Fruit fly (Drosophila melanogaster) whole organism, embryonic: ENCODE data around the gene AANATL7.

Source experiments
- Antp ChIP-seq: fragments of 200-800 bp; sonication (Bioruptor generic); optimal IDR thresholded peaks from 3 replicates; lab custom pipeline; 2016; ENCODE audit warnings: missing biosample characterization, missing genetic modification characterization
- Bgb ChIP-seq: fragments of 200-800 bp; sonication (Bioruptor generic); IDR thresholded peaks from 2 replicates; pipeline ENCODE4 v1.3.6; 2022; ENCODE audit warnings: missing biosample characterization, missing genetic modification characterization; ENCODE audit not compliant: partially characterized antibody
- BtbVII ChIP-seq: fragments of 200-800 bp; sonication (Bioruptor generic); optimal IDR thresholded peaks from 3 replicates; lab custom pipeline; 2017; ENCODE audit warnings: missing biosample characterization, mild to moderate bottlenecking, missing genetic modification characterization
- CG10209 ChIP-seq: fragments of 200-800 bp; sonication (Bioruptor generic); optimal IDR thresholded peaks from 3 replicates; lab custom pipeline; 2017; ENCODE audit warnings: missing biosample characterization, mild to moderate bottlenecking, missing genetic modification characterization, missing genetic modification reagents
- CG10274 ChIP-seq: fragments of 200-800 bp; sonication (Bioruptor generic); optimal IDR thresholded peaks from 3 replicates; lab custom pipeline; 2017; ENCODE audit warnings: missing biosample characterization, mild to moderate bottlenecking, missing genetic modification characterization
- CG11695 ChIP-seq: fragments of 200-800 bp; sonication (Bioruptor generic); IDR thresholded peaks from 3 replicates; pipeline ENCODE4 v1.3.6; 2022; ENCODE audit warnings: missing biosample characterization, missing genetic modification characterization
- CG11696 ChIP-seq: fragments of 200-800 bp; sonication (Bioruptor generic); IDR thresholded peaks from 2 replicates; pipeline ENCODE4 v1.3.6; 2022; ENCODE audit warnings: missing biosample characterization, missing genetic modification characterization
- CG12219 ChIP-seq: fragments of 200-800 bp; sonication (Bioruptor generic); optimal IDR thresholded peaks from 3 replicates; lab custom pipeline; 2018; ENCODE audit warnings: missing biosample characterization, mild to moderate bottlenecking, missing genetic modification characterization
- CG12942 ChIP-seq: fragments of 200-800 bp; sonication (Bioruptor generic); optimal IDR thresholded peaks from 3 replicates; lab custom pipeline; 2016; ENCODE audit warnings: missing biosample characterization, missing genetic modification characterization
- CG14441 ChIP-seq: fragments of 200-800 bp; sonication (Bioruptor generic); IDR thresholded peaks from 2 replicates; pipeline ENCODE4 v1.3.6; 2022; ENCODE audit warnings: missing biosample characterization, missing genetic modification characterization
- CG1603 ChIP-seq: fragments of 200-800 bp; sonication (Bioruptor generic); optimal IDR thresholded peaks from 2 replicates; lab custom pipeline; 2019; ENCODE audit warnings: missing biosample characterization, mild to moderate bottlenecking, missing genetic modification characterization, moderate library complexity
- CG16815 ChIP-seq: fragments of 200-800 bp; sonication (Bioruptor generic); optimal IDR thresholded peaks from 3 replicates; lab custom pipeline; 2017; ENCODE audit warnings: missing biosample characterization, mild to moderate bottlenecking, missing genetic modification characterization
- CG31441 ChIP-seq: fragments of 200-800 bp; sonication (Bioruptor generic); IDR thresholded peaks from 2 replicates; pipeline ENCODE4 v1.3.6; 2022; ENCODE audit warnings: missing biosample characterization, missing genetic modification characterization
- CG32772 ChIP-seq: fragments of 200-800 bp; sonication (Bioruptor generic); IDR thresholded peaks from 2 replicates; pipeline ENCODE4 v1.3.6; 2022; ENCODE audit warnings: missing biosample characterization, missing genetic modification characterization
- CG3847 ChIP-seq: fragments of 200-800 bp; sonication (Bioruptor generic); IDR thresholded peaks from 2 replicates; pipeline ENCODE4 v1.3.6; 2022; ENCODE audit warnings: missing biosample characterization, missing genetic modification characterization
- CG9932 ChIP-seq: fragments of 200-800 bp; sonication (Bioruptor generic); IDR thresholded peaks from 2 replicates; pipeline ENCODE4 v1.3.6; 2022; ENCODE audit warnings: missing biosample characterization, missing genetic modification characterization
- D19A ChIP-seq: fragments of 200-800 bp; optimal IDR thresholded peaks from 3 replicates; lab custom pipeline; 2019; ENCODE audit warnings: missing biosample characterization, mild to moderate bottlenecking, missing genetic modification characterization, moderate library complexity
- Dad ChIP-seq: fragments of 200-800 bp; sonication (Bioruptor generic); optimal IDR thresholded peaks from 3 replicates; lab custom pipeline; 2016; ENCODE audit warnings: missing biosample characterization, missing genetic modification characterization
- Deaf1 ChIP-seq: fragments of 200-800 bp; optimal IDR thresholded peaks from 3 replicates; lab custom pipeline; 2019; ENCODE audit warnings: missing biosample characterization, mild to moderate bottlenecking, missing genetic modification characterization, moderate library complexity
- Doc3 ChIP-seq: fragments of 200-800 bp; sonication (Bioruptor generic); IDR thresholded peaks from 3 replicates; pipeline ENCODE4 v1.3.6; 2022; ENCODE audit warnings: missing biosample characterization, missing genetic modification characterization; ENCODE audit not compliant: partially characterized antibody
- Dp ChIP-seq: fragments of 200-800 bp; sonication (Bioruptor generic); optimal IDR thresholded peaks from 2 replicates; lab custom pipeline; 2018; ENCODE audit warnings: missing biosample characterization, mild to moderate bottlenecking, missing genetic modification characterization, moderate library complexity
- Ets65A ChIP-seq: fragments of 200-800 bp; sonication (Bioruptor generic); peaks from one replicate; lab custom pipeline; 2016; ENCODE audit warnings: missing biosample characterization, missing genetic modification characterization
- Fer2 ChIP-seq: fragments of 200-800 bp; sonication (Bioruptor generic); optimal IDR thresholded peaks from 2 replicates; lab custom pipeline; 2018; ENCODE audit warnings: missing biosample characterization, mild to moderate bottlenecking, missing genetic modification characterization, moderate library complexity
- Myb ChIP-seq: fragments of 200-800 bp; sonication (Bioruptor generic); optimal IDR thresholded peaks from 2 replicates; lab custom pipeline; 2016; ENCODE audit warnings: missing biosample characterization, missing genetic modification characterization
- Nf-YA ChIP-seq: fragments of 200-800 bp; sonication (Bioruptor generic); IDR thresholded peaks from 2 replicates; pipeline ENCODE4 v1.3.6; 2022; ENCODE audit warnings: missing biosample characterization, missing genetic modification characterization
- Oli ChIP-seq: fragments of 200-800 bp; sonication (Bioruptor generic); optimal IDR thresholded peaks from 2 replicates; lab custom pipeline; 2018; ENCODE audit warnings: missing biosample characterization, mild to moderate bottlenecking, missing genetic modification characterization, moderate library complexity
- PHDP ChIP-seq: fragments of 200-800 bp; sonication (Bioruptor generic); optimal IDR thresholded peaks from 3 replicates; lab custom pipeline; 2018; ENCODE audit warnings: missing biosample characterization, mild to moderate bottlenecking, missing genetic modification characterization, moderate library complexity
- Ravus ChIP-seq: fragments of 200-800 bp; sonication (Bioruptor generic); IDR thresholded peaks from 2 replicates; pipeline ENCODE4 v1.3.6; 2022; ENCODE audit warnings: missing biosample characterization, missing genetic modification characterization
- Scr ChIP-seq: fragments of 200-800 bp; sonication (Bioruptor generic); IDR thresholded peaks from 2 replicates; pipeline ENCODE4 v1.3.6; 2022; ENCODE audit warnings: missing biosample characterization, missing genetic modification characterization; ENCODE audit not compliant: partially characterized antibody
- Sox100B ChIP-seq: fragments of 200-800 bp; sonication (Bioruptor generic); optimal IDR thresholded peaks from 3 replicates; lab custom pipeline; 2018; ENCODE audit warnings: missing biosample characterization, mild to moderate bottlenecking, missing genetic modification characterization
- Sry-β ChIP-seq: fragments of 200-800 bp; sonication (Bioruptor generic); optimal IDR thresholded peaks from 2 replicates; lab custom pipeline; 2018; ENCODE audit warnings: missing biosample characterization, mild to moderate bottlenecking, missing genetic modification characterization, moderate library complexity
- Taf1 ChIP-seq: fragments of 200-800 bp; sonication (Bioruptor generic); IDR thresholded peaks from 2 replicates; pipeline ENCODE4 v1.3.6; 2022; ENCODE audit warnings: missing biosample characterization, missing genetic modification characterization
- YL-1 ChIP-seq: fragments of 200-800 bp; sonication (Bioruptor generic); optimal IDR thresholded peaks from 3 replicates; lab custom pipeline; 2017; ENCODE audit warnings: missing biosample characterization, mild to moderate bottlenecking, missing genetic modification characterization
- ato ChIP-seq: fragments of 200-800 bp; sonication (Bioruptor generic); IDR thresholded peaks from 2 replicates; pipeline ENCODE4 v1.3.6; 2022; ENCODE audit warnings: missing biosample characterization, missing genetic modification characterization; ENCODE audit not compliant: partially characterized antibody
- caup ChIP-seq: fragments of 200-800 bp; sonication (Bioruptor generic); optimal IDR thresholded peaks from 3 replicates; lab custom pipeline; 2017; ENCODE audit warnings: missing biosample characterization, mild to moderate bottlenecking, missing genetic modification characterization, moderate library complexity; ENCODE audit not compliant: severe bottlenecking
- crol ChIP-seq: fragments of 200-800 bp; sonication (Bioruptor generic); IDR thresholded peaks from 2 replicates; pipeline ENCODE4 v1.3.6; 2022; ENCODE audit warnings: missing biosample characterization, missing genetic modification characterization
- emc ChIP-seq: fragments of 200-800 bp; sonication (Bioruptor generic); optimal IDR thresholded peaks from 2 replicates; lab custom pipeline; 2016; ENCODE audit warnings: missing biosample characterization, missing genetic modification characterization
- ems ChIP-seq: fragments of 200-800 bp; sonication (Bioruptor generic); optimal IDR thresholded peaks from 3 replicates; lab custom pipeline; 2016; ENCODE audit warnings: missing biosample characterization, missing genetic modification characterization
- gro ChIP-seq: fragments of 200-800 bp; sonication (Bioruptor generic); optimal IDR thresholded peaks from 2 replicates; lab custom pipeline; 2016; ENCODE audit warnings: missing biosample characterization, missing genetic modification characterization
- jigr1 ChIP-seq: fragments of 200-800 bp; sonication (Bioruptor generic); IDR thresholded peaks from 3 replicates; pipeline ENCODE4 v1.3.6; 2022; ENCODE audit warnings: missing biosample characterization, missing genetic modification characterization
- maf-S ChIP-seq: fragments of 200-800 bp; sonication (Bioruptor generic); optimal IDR thresholded peaks from 2 replicates; lab custom pipeline; 2016; ENCODE audit warnings: missing biosample characterization, missing genetic modification characterization
- onecut ChIP-seq: fragments of 200-800 bp; sonication (Bioruptor generic); IDR thresholded peaks from 2 replicates; pipeline ENCODE4 v1.3.6; 2022; ENCODE audit warnings: missing biosample characterization, missing genetic modification characterization
- p53 ChIP-seq: fragments of 200-800 bp; sonication (Bioruptor generic); optimal IDR thresholded peaks from 2 replicates; lab custom pipeline; 2016; ENCODE audit warnings: missing biosample characterization, missing genetic modification characterization
- prd ChIP-seq, 3 experiments: fragments of >200 bp in 2 of 3; fragments of 200-800 bp in 1 of 3; sonication (Bioruptor generic) in 1 of 3; optimal IDR thresholded peaks in 2 of 3; IDR thresholded peaks in 1 of 3; 2 replicates in 2 of 3; 3 replicates in 1 of 3; pipeline versions ENCODE4 v1.3.6 to Lab custom; 2017 to 2022; ENCODE audit warnings: missing biosample characterization in 1 of 3, missing genetic modification characterization in 1 of 3
- sna ChIP-seq: fragments of 200-800 bp; sonication (Bioruptor generic); IDR thresholded peaks from 2 replicates; pipeline ENCODE4 v1.3.6; 2022; ENCODE audit warnings: missing biosample characterization, missing genetic modification characterization; ENCODE audit not compliant: partially characterized antibody
- ssp ChIP-seq: fragments of 200-800 bp; sonication (Bioruptor generic); IDR thresholded peaks from 2 replicates; pipeline ENCODE4 v1.3.6; 2022; ENCODE audit warnings: missing biosample characterization, missing genetic modification characterization
- tgo ChIP-seq: fragments of 200-800 bp; sonication (Bioruptor generic); IDR thresholded peaks from 3 replicates; pipeline ENCODE4 v1.3.6; 2022; ENCODE audit warnings: missing biosample characterization, missing genetic modification characterization
- wdn ChIP-seq: fragments of 200-800 bp; sonication (Bioruptor generic); IDR thresholded peaks from 2 replicates; pipeline ENCODE4 v1.3.6; 2022; ENCODE audit warnings: missing biosample characterization, missing genetic modification characterization
- z ChIP-seq: fragments of 200-800 bp; sonication (Bioruptor generic); IDR thresholded peaks from 3 replicates; pipeline ENCODE4 v1.3.6; 2022; ENCODE audit warnings: missing biosample characterization, missing genetic modification characterization

The AANATL7 gene

dm6 chrX:2581793-2582503 is 1.2 kb downstream of the AANATL7 start (continued):
- TF ChIP-seq Bgb (no peak), Antp (GFP tag; lab: Kevin White, UChicago) (peak; percentile 84), CG11696 (GFP tag; lab: Robert Waterston, UW) (0 out of 2 replicates have a peak, but pooled peaks have one; percentile 29), Myb (peak; percentile 69), Sox100B (GFP tag; lab: Kevin White, UChicago) (no peak), sna (no peak), prd (optimal IDR thresholded peaks at IDR 0.05; lab: Kevin White, UChicago) (no peak), prd (GFP tag; IDR thresholded peaks at IDR 0.05; lab: Robert Waterston, UW) (peak; percentile 86), p53 (GFP tag; lab: Kevin White, UChicago) (peak; percentile 45), onecut (GFP tag; lab: Robert Waterston, UW) (peak; percentile 64), maf-S (GFP tag; lab: Kevin White, UChicago) (peak; percentile 63), CG10209 (GFP tag; lab: Kevin White, UChicago) (peak; percentile 73), Ets65A (GFP tag; lab: Kevin White, UChicago) (peak; percentile 97), CG11695 (GFP tag; lab: Robert Waterston, UW) (peak; percentile 81; the same call in 2 of the 3 replicates), z (GFP tag; lab: Robert Waterston, UW) (peak; percentile 22; the same call in 1 of the 3 replicates), ssp (peak; percentile 65), Fer2 (tag; lab: Kevin White, UChicago) (peak; percentile 55), CG32772 (GFP tag; lab: Robert Waterston, UW) (peak; percentile 70), wdn (GFP tag; lab: Robert Waterston, UW) (peak; percentile 71; the same call in 1 of the 2 replicates), CG1603 (tag; lab: Kevin White, UChicago) (peak; percentile 78), tgo (GFP tag; lab: Robert Waterston, UW) (peak; percentile 78), CG9932 (GFP tag; lab: Robert Waterston, UW) (peak; percentile 81), CG14441 (GFP tag; lab: Robert Waterston, UW) (peak; percentile 84), PHDP (tag; lab: Kevin White, UChicago) (peak; percentile 70), Dp (GFP tag; lab: Kevin White, UChicago) (no peak), CG10274 (GFP tag; lab: Kevin White, UChicago) (peak; percentile 23), emc (peak; percentile 57), gro (peak; percentile 67), Nf-YA (GFP tag; lab: Robert Waterston, UW) (peak; percentile 53), YL-1 (no peak), BtbVII (peak; percentile 80), CG12942 (GFP tag; lab: Kevin White, UChicago) (peak; percentile 63), CG31441 (GFP tag; lab: Robert Waterston, UW) (peak; percentile 67), ato (GFP tag; lab: Robert Waterston, UW) (no peak), Sry-β (no peak), Taf1 (GFP tag; lab: Robert Waterston, UW) (peak; percentile 61), Scr (GFP tag; lab: Robert Waterston, UW) (no peak), CG12219 (GFP tag; lab: Kevin White, UChicago) (peak; percentile 59), Dad (GFP tag; lab: Kevin White, UChicago) (peak; percentile 79), Ravus (peak; percentile 51), caup (GFP tag; lab: Kevin White, UChicago) (peak; percentile 88), CG3847 (GFP tag; lab: Robert Waterston, UW) (peak; percentile 77), jigr1 (GFP tag; lab: Robert Waterston, UW) (no peak), Deaf1 (tag; lab: Kevin White, UChicago) (peak; percentile 96), Doc3 (GFP tag; lab: Robert Waterston, UW) (no peak), D19A (tag; lab: Kevin White, UChicago) (peak; percentile 33), CG16815 (GFP tag; lab: Kevin White, UChicago) (peak; percentile 30), crol (GFP tag; lab: Robert Waterston, UW) (no peak), Oli (tag; lab: Kevin White, UChicago) (peak; percentile 72), ems (GFP tag; lab: Kevin White, UChicago) (peak; percentile 82)
